Fruit fly (Drosophila melanogaster) whole organism, embryonic: ENCODE data around the gene CG13123.

ENCODE experiments used
- Bgb ChIP-seq: fragments of 200-800 bp; sonication (Bioruptor generic); IDR thresholded peaks from 2 replicates; pipeline ENCODE4 v1.3.6; 2022; ENCODE audit warnings: missing biosample characterization, missing genetic modification characterization; ENCODE audit not compliant: partially characterized antibody
- BtbVII ChIP-seq: fragments of 200-800 bp; sonication (Bioruptor generic); optimal IDR thresholded peaks from 3 replicates; lab custom pipeline; 2017; ENCODE audit warnings: missing biosample characterization, mild to moderate bottlenecking, missing genetic modification characterization
- Bteb2 ChIP-seq: fragments of 200-800 bp; sonication (Bioruptor generic); optimal IDR thresholded peaks from 2 replicates; lab custom pipeline; 2016; ENCODE audit warnings: missing biosample characterization, missing genetic modification characterization
- CG10147 ChIP-seq: fragments of 200-800 bp; sonication (Bioruptor generic); optimal IDR thresholded peaks from 2 replicates; lab custom pipeline; 2019; ENCODE audit warnings: missing biosample characterization, mild to moderate bottlenecking, missing genetic modification characterization, moderate library complexity
- CG10209 ChIP-seq: fragments of 200-800 bp; sonication (Bioruptor generic); optimal IDR thresholded peaks from 3 replicates; lab custom pipeline; 2017; ENCODE audit warnings: missing biosample characterization, mild to moderate bottlenecking, missing genetic modification characterization, missing genetic modification reagents
- CG1233 ChIP-seq: fragments of 200-800 bp; sonication (Bioruptor generic); optimal IDR thresholded peaks from 4 replicates; lab custom pipeline; 2018; ENCODE audit warnings: missing biosample characterization, mild to moderate bottlenecking, missing genetic modification characterization
- CG12391 ChIP-seq: fragments of 200-800 bp; sonication (Bioruptor generic); optimal IDR thresholded peaks from 3 replicates; lab custom pipeline; 2018; ENCODE audit warnings: missing biosample characterization, mild to moderate bottlenecking, missing genetic modification characterization, moderate library complexity
- CG13296 ChIP-seq: fragments of 200-800 bp; sonication (Bioruptor generic); optimal IDR thresholded peaks from 3 replicates; lab custom pipeline; 2018; ENCODE audit warnings: missing biosample characterization, mild to moderate bottlenecking, missing genetic modification characterization
- CG16813 ChIP-seq: fragments of 200-800 bp; sonication (Bioruptor generic); IDR thresholded peaks from 3 replicates; pipeline ENCODE4 v1.3.6; 2022; ENCODE audit warnings: missing biosample characterization, missing genetic modification characterization; ENCODE audit not compliant: partially characterized antibody
- CG18599 ChIP-seq: fragments of 200-800 bp; sonication (Bioruptor generic); optimal IDR thresholded peaks from 3 replicates; lab custom pipeline; 2017; ENCODE audit warnings: missing biosample characterization, missing genetic modification characterization, mild to moderate bottlenecking, moderate library complexity, missing genetic modification reagents
- CG2116 ChIP-seq: fragments of 200-800 bp; sonication (Bioruptor generic); optimal IDR thresholded peaks from 3 replicates; lab custom pipeline; 2018; ENCODE audit warnings: missing biosample characterization, mild to moderate bottlenecking, missing genetic modification characterization
- CG2199 ChIP-seq: fragments of 200-800 bp; sonication (Bioruptor generic); IDR thresholded peaks from 3 replicates; pipeline ENCODE4 v1.3.6; 2022; ENCODE audit warnings: missing biosample characterization, missing genetic modification characterization
- CG3065 ChIP-seq: fragments of 200-800 bp; sonication (Bioruptor generic); optimal IDR thresholded peaks from 2 replicates; lab custom pipeline; 2016; ENCODE audit warnings: missing biosample characterization, missing genetic modification characterization
- CG31224 ChIP-seq: fragments of 200-800 bp; sonication (Bioruptor generic); IDR thresholded peaks from 2 replicates; pipeline ENCODE4 v1.3.6; 2022; ENCODE audit warnings: missing biosample characterization, missing genetic modification characterization
- CG33557 ChIP-seq: fragments of 200-800 bp; sonication (Bioruptor generic); optimal IDR thresholded peaks from 2 replicates; lab custom pipeline; 2019; ENCODE audit warnings: missing biosample characterization, mild to moderate bottlenecking, missing genetic modification characterization, moderate library complexity
- CG4424 ChIP-seq: fragments of 200-800 bp; sonication (Bioruptor generic); optimal IDR thresholded peaks from 3 replicates; lab custom pipeline; 2016; ENCODE audit warnings: missing biosample characterization, missing genetic modification characterization
- CG4820 ChIP-seq: fragments of 200-800 bp; sonication (Bioruptor generic); optimal IDR thresholded peaks from 3 replicates; lab custom pipeline; 2016; ENCODE audit warnings: missing biosample characterization, missing genetic modification characterization
- CG6813 ChIP-seq: fragments of 200-800 bp; sonication (Bioruptor generic); optimal IDR thresholded peaks from 2 replicates; lab custom pipeline; 2017; ENCODE audit warnings: missing biosample characterization, missing genetic modification characterization, mild to moderate bottlenecking, moderate library complexity, missing genetic modification reagents
- CHES-1-like ChIP-seq: fragments of 200-800 bp; sonication (Bioruptor generic); optimal IDR thresholded peaks from 2 replicates; lab custom pipeline; 2016; ENCODE audit warnings: missing biosample characterization, missing genetic modification characterization
- D19A ChIP-seq: fragments of 200-800 bp; optimal IDR thresholded peaks from 3 replicates; lab custom pipeline; 2019; ENCODE audit warnings: missing biosample characterization, mild to moderate bottlenecking, missing genetic modification characterization, moderate library complexity
- Dfd ChIP-seq, 2 experiments: fragments of >200 bp; optimal IDR thresholded peaks; 2 replicates each; lab custom pipeline; 2017; ENCODE audit warnings: missing biosample characterization in 2 of 2, missing genetic modification characterization in 2 of 2
- Doc2 ChIP-seq: fragments of 200-800 bp; sonication (Bioruptor generic); IDR thresholded peaks from 2 replicates; pipeline ENCODE4 v1.3.6; 2022; ENCODE audit warnings: missing biosample characterization, missing genetic modification characterization
- Drgx ChIP-seq: fragments of 200-800 bp; sonication (Bioruptor generic); IDR thresholded peaks from 2 replicates; pipeline ENCODE4 v1.3.6; 2022; ENCODE audit warnings: missing biosample characterization, missing genetic modification characterization
- E2f1 ChIP-seq: fragments of 200-800 bp; sonication (Bioruptor generic); IDR thresholded peaks from 2 replicates; pipeline ENCODE4 v1.3.6; 2022; ENCODE audit warnings: missing biosample characterization, missing genetic modification characterization
- E2f2 ChIP-seq: fragments of 200-800 bp; sonication (Bioruptor generic); IDR thresholded peaks from 2 replicates; pipeline ENCODE4 v1.3.6; 2022; ENCODE audit warnings: missing biosample characterization, missing genetic modification characterization
- NK7.1 ChIP-seq: fragments of 200-800 bp; sonication (Bioruptor generic); optimal IDR thresholded peaks from 3 replicates; lab custom pipeline; 2016; ENCODE audit warnings: missing biosample characterization, missing genetic modification characterization
- Opbp ChIP-seq: fragments of 200-800 bp; sonication (Bioruptor generic); IDR thresholded peaks from 3 replicates; pipeline ENCODE4 v1.3.6; 2022; ENCODE audit warnings: missing biosample characterization, missing genetic modification characterization; ENCODE audit not compliant: partially characterized antibody
- Six4 ChIP-seq: fragments of 200-800 bp; sonication (Bioruptor generic); optimal IDR thresholded peaks from 2 replicates; lab custom pipeline; 2016; ENCODE audit warnings: missing biosample characterization, missing genetic modification characterization
- Sox100B ChIP-seq: fragments of 200-800 bp; sonication (Bioruptor generic); optimal IDR thresholded peaks from 3 replicates; lab custom pipeline; 2018; ENCODE audit warnings: missing biosample characterization, mild to moderate bottlenecking, missing genetic modification characterization
- bcd ChIP-seq: fragments of 200-800 bp; sonication (Bioruptor generic); optimal IDR thresholded peaks from 2 replicates; lab custom pipeline; 2017; ENCODE audit warnings: missing biosample characterization, mild to moderate bottlenecking, missing genetic modification characterization
- br ChIP-seq: fragments of >200 bp; optimal IDR thresholded peaks from 2 replicates; lab custom pipeline; 2017
- chif ChIP-seq, 2 experiments: fragments of 200-800 bp; sonication (Bioruptor generic); optimal IDR thresholded peaks; 3 replicates each; lab custom pipeline; 2016; ENCODE audit warnings: missing biosample characterization in 2 of 2, missing genetic modification characterization in 2 of 2
- chinmo ChIP-seq: fragments of 200-800 bp; sonication (Bioruptor generic); IDR thresholded peaks from 4 replicates; pipeline ENCODE4 v1.3.6; 2022; ENCODE audit warnings: missing biosample characterization, missing genetic modification characterization; ENCODE audit not compliant: partially characterized antibody
- crc ChIP-seq: fragments of 200-800 bp; sonication (Bioruptor generic); optimal IDR thresholded peaks from 2 replicates; lab custom pipeline; 2016; ENCODE audit warnings: missing biosample characterization, missing genetic modification characterization
- crol ChIP-seq: fragments of 200-800 bp; sonication (Bioruptor generic); IDR thresholded peaks from 2 replicates; pipeline ENCODE4 v1.3.6; 2022; ENCODE audit warnings: missing biosample characterization, missing genetic modification characterization
- da ChIP-seq: fragments of 200-800 bp; sonication (Bioruptor generic); optimal IDR thresholded peaks from 2 replicates; lab custom pipeline; 2016; ENCODE audit warnings: missing biosample characterization, missing genetic modification characterization
- fd102C ChIP-seq: fragments of 200-800 bp; sonication (Bioruptor generic); optimal IDR thresholded peaks from 2 replicates; lab custom pipeline; 2018; ENCODE audit warnings: missing biosample characterization, mild to moderate bottlenecking, missing genetic modification characterization, moderate library complexity
- fd64A ChIP-seq: fragments of 200-800 bp; sonication (Bioruptor generic); optimal IDR thresholded peaks from 3 replicates; lab custom pipeline; 2018; ENCODE audit warnings: missing biosample characterization, mild to moderate bottlenecking, missing genetic modification characterization
- grau ChIP-seq: fragments of 200-800 bp; optimal IDR thresholded peaks from 3 replicates; lab custom pipeline; 2019; ENCODE audit warnings: missing biosample characterization, mild to moderate bottlenecking, missing genetic modification characterization, moderate library complexity
- lab ChIP-seq: fragments of 200-800 bp; sonication (Bioruptor generic); optimal IDR thresholded peaks from 3 replicates; lab custom pipeline; 2017; ENCODE audit warnings: missing biosample characterization, missing genetic modification characterization, mild to moderate bottlenecking, moderate library complexity, missing genetic modification reagents
- maf-S ChIP-seq: fragments of 200-800 bp; sonication (Bioruptor generic); optimal IDR thresholded peaks from 2 replicates; lab custom pipeline; 2016; ENCODE audit warnings: missing biosample characterization, missing genetic modification characterization
- peb ChIP-seq: fragments of 200-800 bp; sonication (Bioruptor generic); IDR thresholded peaks from 2 replicates; pipeline ENCODE4 v1.3.6; 2022; ENCODE audit warnings: missing biosample characterization, missing genetic modification characterization
- pho ChIP-seq: fragments of 200-800 bp; sonication (Bioruptor generic); optimal IDR thresholded peaks from 2 replicates; lab custom pipeline; 2016; ENCODE audit warnings: missing biosample characterization, missing genetic modification characterization
- pita ChIP-seq: fragments of 200-800 bp; sonication (Bioruptor generic); optimal IDR thresholded peaks from 2 replicates; lab custom pipeline; 2017; ENCODE audit warnings: missing biosample characterization, mild to moderate bottlenecking, missing genetic modification characterization
- seq ChIP-seq: fragments of 200-800 bp; sonication (Bioruptor generic); IDR thresholded peaks from 2 replicates; pipeline ENCODE4 v1.3.6; 2022; ENCODE audit warnings: missing biosample characterization, missing genetic modification characterization
- sisA ChIP-seq: fragments of 200-800 bp; sonication (Bioruptor generic); IDR thresholded peaks from 2 replicates; pipeline ENCODE4 v1.3.6; 2022; ENCODE audit warnings: missing biosample characterization, missing genetic modification characterization
- sna ChIP-seq: fragments of 200-800 bp; sonication (Bioruptor generic); IDR thresholded peaks from 2 replicates; pipeline ENCODE4 v1.3.6; 2022; ENCODE audit warnings: missing biosample characterization, missing genetic modification characterization; ENCODE audit not compliant: partially characterized antibody
- so ChIP-seq: fragments of 200-800 bp; sonication (Bioruptor generic); IDR thresholded peaks from 3 replicates; pipeline ENCODE4 v1.3.6; 2022; ENCODE audit warnings: missing biosample characterization, missing genetic modification characterization
- stc ChIP-seq: fragments of 200-800 bp; sonication (Bioruptor generic); IDR thresholded peaks from 2 replicates; pipeline ENCODE4 v1.3.6; 2022; ENCODE audit warnings: missing biosample characterization, missing genetic modification characterization
- zfh1 ChIP-seq: fragments of 200-800 bp; sonication (Bioruptor generic); IDR thresholded peaks from 3 replicates; pipeline ENCODE4 v1.3.6; 2022; ENCODE audit warnings: missing biosample characterization, missing genetic modification characterization

CG13123 gene

DNA sequence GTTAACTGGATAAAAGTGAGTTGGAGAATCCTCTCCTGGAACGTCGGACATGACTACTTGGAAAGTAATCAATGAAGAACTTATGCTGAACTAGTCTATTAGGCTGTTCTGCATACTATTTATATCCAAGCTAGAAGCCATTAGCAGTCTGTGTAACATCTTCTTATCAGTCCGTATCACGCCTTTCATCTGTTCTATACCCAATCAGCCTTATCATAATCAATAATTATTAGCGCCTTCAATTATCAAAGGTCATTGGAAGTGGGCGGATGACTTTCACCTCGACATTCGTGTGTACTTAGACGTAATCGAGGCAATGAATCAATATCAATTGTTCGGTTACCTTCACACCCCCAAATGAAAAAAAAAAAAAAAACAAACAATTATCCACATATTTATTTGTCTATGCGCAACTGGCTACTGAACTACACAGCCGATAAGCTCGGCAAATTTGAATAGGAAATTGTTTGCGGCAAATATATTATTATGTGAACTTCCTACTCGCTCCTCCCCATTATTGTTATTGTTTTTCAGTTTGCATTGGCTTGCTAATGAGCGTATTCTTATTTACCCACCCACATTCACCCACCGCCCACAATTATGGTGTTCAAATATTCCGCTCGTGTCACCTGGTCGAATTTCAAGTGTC, 17.8 kb downstream of the CG13123 start, which contains the start of the genes ppk11 and ppk16 (continued):
- TF ChIP-seq CG4820 (no peak), so (GFP tag; lab: Robert Waterston, UW) (no peak), grau (tag; lab: Kevin White, UChicago) (no peak), Bteb2 (peak; percentile 14), CG2199 (GFP tag; lab: Robert Waterston, UW) (no peak), chinmo (no peak), Dfd (GFP tag; optimal IDR thresholded peaks at IDR 0.05; lab: Kevin White, UChicago) (no peak), lab (GFP tag; lab: Kevin White, UChicago) (peak; percentile 64), bcd (GFP tag; lab: Kevin White, UChicago) (peak; percentile 10), Doc2 (GFP tag; lab: Robert Waterston, UW) (no peak), CG1233 (GFP tag; lab: Kevin White, UChicago) (no peak), zfh1 (GFP tag; lab: Robert Waterston, UW) (0 out of 3 replicates have a peak, but pooled peaks have one; percentile 25), Six4 (GFP tag; lab: Kevin White, UChicago) (no peak), NK7.1 (GFP tag; lab: Kevin White, UChicago) (peak; percentile 32), BtbVII (peak; percentile 15), fd102C (GFP tag; lab: Kevin White, UChicago) (no peak), sisA (GFP tag; lab: Robert Waterston, UW) (no peak), CG12391 (tag; lab: Kevin White, UChicago) (no peak), crol (GFP tag; lab: Robert Waterston, UW) (no peak), Sox100B (GFP tag; lab: Kevin White, UChicago) (peak; percentile 19), CG31224 (GFP tag; lab: Robert Waterston, UW) (0 out of 2 replicates have a peak, but pooled peaks have one; percentile 5), seq (GFP tag; lab: Robert Waterston, UW) (peak; percentile 24; the same call in 1 of the 2 replicates), maf-S (peak; percentile 2), CHES-1-like (GFP tag; lab: Kevin White, UChicago) (peak; percentile 26), CG3065 (GFP tag; lab: Kevin White, UChicago) (no peak), stc (GFP tag; lab: Robert Waterston, UW) (no peak), crc (GFP tag; lab: Kevin White, UChicago) (peak; percentile 12), peb (GFP tag; lab: Robert Waterston, UW) (no peak), br (lab: Kevin White, UChicago) (no peak), CG33557 (GFP tag; lab: Kevin White, UChicago) (no peak), D19A (tag; lab: Kevin White, UChicago) (no peak), Opbp (no peak), CG18599 (GFP tag; lab: Kevin White, UChicago) (peak; percentile 49), CG10209 (GFP tag; lab: Kevin White, UChicago) (peak; percentile 53), pita (GFP tag; lab: Kevin White, UChicago) (no peak), CG16813 (GFP tag; lab: Robert Waterston, UW) (no peak), CG6813 (GFP tag; lab: Kevin White, UChicago) (peak; percentile 46), E2f1 (no peak), da (GFP tag; lab: Kevin White, UChicago) (no peak), pho (GFP tag; lab: Kevin White, UChicago) (peak; percentile 32), CG10147 (GFP tag; lab: Kevin White, UChicago) (no peak), CG4424 (GFP tag; lab: Kevin White, UChicago) (peak; percentile 39), fd64A (GFP tag; lab: Kevin White, UChicago) (no peak), chif (GFP tag; optimal IDR thresholded peaks at IDR 0.05; lab: Kevin White, UChicago) (peak; percentile 3 to 19), CG13296 (GFP tag; lab: Kevin White, UChicago) (peak; percentile 46), Bgb (GFP tag; lab: Robert Waterston, UW) (no peak), CG2116 (GFP tag; lab: Kevin White, UChicago) (peak; percentile 14), Drgx (no peak), sna (GFP tag; lab: Robert Waterston, UW) (no peak), E2f2 (GFP tag; lab: Robert Waterston, UW) (0 out of 2 replicates have a peak, but pooled peaks have one; percentile 20)
